Fruit fly (Drosophila melanogaster): Measurements from ENCODE around the gene CG46460.

DNA sequence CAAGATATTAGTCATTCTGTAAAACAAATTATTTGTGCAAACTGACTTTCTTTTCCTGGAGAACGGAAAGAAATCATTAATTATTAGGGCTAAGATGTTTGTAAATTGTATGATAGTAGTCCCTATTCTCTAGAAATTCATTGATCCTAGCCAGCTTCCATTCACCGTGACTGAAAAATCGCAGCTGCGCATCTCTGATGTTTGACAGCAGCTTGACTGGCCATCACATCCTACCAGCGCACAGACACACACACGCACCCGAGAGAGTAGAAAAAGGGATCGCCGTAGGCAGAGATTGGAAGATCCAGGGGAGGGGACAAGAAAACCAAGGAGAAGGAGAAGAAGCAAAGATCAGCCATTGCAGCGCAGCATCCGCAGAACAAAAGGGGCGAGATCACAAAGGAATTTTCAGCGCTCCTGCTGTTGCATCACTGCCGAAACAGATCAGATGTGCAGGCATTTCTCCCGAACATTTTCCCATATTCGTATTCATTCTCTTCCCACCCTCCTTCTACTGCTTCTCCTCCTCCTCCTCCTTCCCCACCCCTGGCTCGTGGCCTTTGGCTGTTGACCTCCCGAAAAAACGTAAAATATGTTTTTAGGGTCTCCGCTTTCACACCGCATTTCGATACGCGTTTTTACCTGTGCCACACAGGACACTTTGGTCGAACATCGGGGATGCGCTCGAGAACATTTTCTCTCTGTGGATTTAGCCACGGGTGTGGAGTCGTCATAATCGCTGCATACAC, 25.9 kb upstream of the CG46460 start:
- TF ChIP-seq CG12768 (GFP tag; optimal IDR thresholded peaks at IDR 0.05) (no peak), CG7101 (tag; optimal IDR thresholded peaks at IDR 0.05) (no peak), toe (GFP tag; optimal IDR thresholded peaks at IDR 0.05) (no peak), Clk (GFP tag; optimal IDR thresholded peaks at IDR 0.05) (no peak), ovo (GFP tag; optimal IDR thresholded peaks at IDR 0.05) (no peak), CG11617 (GFP tag; optimal IDR thresholded peaks at IDR 0.05) (no peak), CG1620 (GFP tag; optimal IDR thresholded peaks at IDR 0.05) (no peak), bab1 (GFP tag; optimal IDR thresholded peaks at IDR 0.05) (no peak), tj (GFP tag; optimal IDR thresholded peaks at IDR 0.05) (no peak), Hr96 (GFP tag; optimal IDR thresholded peaks at IDR 0.05) (no peak), pad (GFP tag; optimal IDR thresholded peaks at IDR 0.05) (no peak), CG5204 (GFP tag; optimal IDR thresholded peaks at IDR 0.05) (no peak), CG7045 (GFP tag; optimal IDR thresholded peaks at IDR 0.05) (no peak), Mnt (GFP tag; optimal IDR thresholded peaks at IDR 0.05) (no peak)
